Fruit fly (Drosophila melanogaster): ENCODE data around the gene Dim1.

Gene Dim1

DNA sequence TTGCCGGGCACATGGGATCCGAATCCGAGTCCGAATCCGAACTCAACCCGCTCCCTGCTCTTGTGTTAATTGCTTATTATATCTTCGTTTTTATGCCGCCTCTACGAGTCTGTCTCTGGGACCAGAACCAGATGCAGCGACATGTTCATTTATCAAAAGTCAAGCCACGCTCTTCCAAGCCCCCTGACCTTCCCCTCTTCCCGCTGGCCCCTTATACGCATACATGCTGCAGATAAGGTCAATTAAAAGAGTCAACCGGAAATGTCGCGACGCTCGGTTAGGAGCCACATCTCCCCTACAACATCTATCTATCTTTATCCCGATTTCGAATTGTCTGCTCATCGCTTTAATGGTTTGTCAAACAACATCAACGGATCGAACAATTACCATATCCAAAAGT, 25.3 kb upstream of the Dim1 start:
- TF ChIP-seq Hr78 (GFP tag; optimal IDR thresholded peaks at IDR 0.05) (peak in 1 of 2 experiments; percentile 69), Abd-B (GFP tag; optimal IDR thresholded peaks at IDR 0.05) (no peak), aop (GFP tag; IDR thresholded peaks at IDR 0.05) (0 out of 2 replicates have a peak, but pooled peaks have one; percentile 45), crol (GFP tag; IDR thresholded peaks at IDR 0.05) (peak; percentile 79)

DNA sequence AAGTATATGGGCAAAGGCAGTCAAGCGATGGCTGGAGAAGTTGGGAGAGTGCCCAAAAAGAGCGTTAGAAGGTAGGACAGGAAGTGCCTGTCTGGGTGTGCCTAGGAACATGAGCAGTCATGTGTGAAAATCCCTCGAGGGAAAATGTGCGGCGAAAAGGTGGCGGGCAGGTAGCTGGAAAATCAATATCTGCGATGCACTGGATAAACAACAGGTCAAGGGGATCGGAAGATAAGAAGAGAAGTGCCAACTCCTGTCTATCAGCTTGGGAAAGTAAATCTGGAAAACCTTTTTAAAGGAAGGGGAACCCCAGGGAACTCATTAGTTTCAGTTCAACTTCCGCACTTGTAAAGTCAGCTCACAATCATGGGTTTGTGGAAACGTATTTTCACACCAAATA, 24.7 kb upstream of the Dim1 start:
- TF ChIP-seq CG32532 (GFP tag; IDR thresholded peaks at IDR 0.05) (no peak), tll (GFP tag; optimal IDR thresholded peaks at IDR 0.05) (peak in 1 of 2 experiments; percentile 87), eve (GFP tag; optimal IDR thresholded peaks at IDR 0.05) (peak in 1 of 2 experiments; percentile 47), kni (GFP tag; optimal IDR thresholded peaks at IDR 0.05) (peak; percentile 12), onecut (GFP tag; IDR thresholded peaks at IDR 0.05) (peak; percentile 39; the same call in 1 of the 2 replicates), pita (GFP tag; optimal IDR thresholded peaks at IDR 0.05) (no peak), chm (GFP tag; IDR thresholded peaks at IDR 0.05) (0 out of 2 replicates have a peak, but pooled peaks have one; percentile 9), salm (tag; optimal IDR thresholded peaks at IDR 0.05) (no peak), sens (GFP tag) (peak; percentile 69), CG15479 (GFP tag; optimal IDR thresholded peaks at IDR 0.05) (peak; percentile 46), CG15696 (tag; optimal IDR thresholded peaks at IDR 0.05) (peak; percentile 46), aop (GFP tag; IDR thresholded peaks at IDR 0.05) (peak; percentile 21; the same call in 1 of the 2 replicates), zen (tag; optimal IDR thresholded peaks at IDR 0.05) (peak; percentile 68), grn (GFP tag; optimal IDR thresholded peaks at IDR 0.05) (peak; percentile 9)

DNA sequence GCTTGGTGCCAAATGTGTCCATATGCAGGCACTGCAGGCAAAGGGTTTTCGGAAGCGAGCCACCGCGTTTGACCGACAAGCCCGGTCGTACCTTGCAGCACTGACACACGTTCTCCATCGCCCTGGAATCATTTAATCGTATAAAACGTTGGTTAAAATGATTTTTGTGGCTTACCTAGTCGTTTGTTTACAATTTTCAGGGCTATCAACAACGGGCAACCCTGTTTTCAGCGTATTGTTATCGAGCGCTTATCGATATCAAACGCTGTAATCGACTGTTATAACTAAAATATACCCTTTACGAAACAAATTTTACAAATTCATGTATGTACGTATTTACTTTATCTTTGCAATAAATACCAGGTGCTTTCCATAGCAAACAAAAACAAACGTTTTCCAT, 20.5 kb upstream of the Dim1 start, which contains the start of gene CG17612:
TSS of gene CG17612 (minus strand) at position 214 of the 400 bp plus-strand sequence.
- no peak for TF ChIP-seq eyg (GFP tag; optimal IDR thresholded peaks at IDR 0.05)
- peak; percentile 47 for TF ChIP-seq BEAF-32 (GFP tag; optimal IDR thresholded peaks at IDR 0.05)
- no peak for TF ChIP-seq sqz (GFP tag; optimal IDR thresholded peaks at IDR 0.05)
- TF ChIP-seq bsh (GFP tag; optimal IDR thresholded peaks at IDR 0.05), result no peak
- TF ChIP-seq CG3281 (GFP tag; optimal IDR thresholded peaks at IDR 0.05), result peak; percentile 61
- TF ChIP-seq CG17186 (GFP tag; optimal IDR thresholded peaks at IDR 0.05), result peak; percentile 88
- peak; percentile 7 for TF ChIP-seq nmo (GFP tag; optimal IDR thresholded peaks at IDR 0.05)
- TF ChIP-seq Xbp1 (GFP tag; optimal IDR thresholded peaks at IDR 0.05), result no peak
- peak; percentile 65; the same call in 1 of the 2 replicates for TF ChIP-seq nerfin-2 (GFP tag; IDR thresholded peaks at IDR 0.05; ENCODE audit: partially characterized antibody)
- TF ChIP-seq luna (GFP tag; optimal IDR thresholded peaks at IDR 0.05), result no peak
- TF ChIP-seq CG15479 (GFP tag; optimal IDR thresholded peaks at IDR 0.05), result no peak
- TF ChIP-seq CG2116 (GFP tag; optimal IDR thresholded peaks at IDR 0.05), result peak; percentile 92
- no peak for TF ChIP-seq CG12299 (tag; optimal IDR thresholded peaks at IDR 0.05)
- TF ChIP-seq CG31441 (GFP tag; IDR thresholded peaks at IDR 0.05), result no peak
- no peak for TF ChIP-seq Sry-β (GFP tag; optimal IDR thresholded peaks at IDR 0.05)
- peak; percentile 79; the same call in 2 of the 3 replicates for TF ChIP-seq Opbp (GFP tag; IDR thresholded peaks at IDR 0.05; ENCODE audit: partially characterized antibody)
- peak; percentile 67 for TF ChIP-seq Scr (GFP tag; IDR thresholded peaks at IDR 0.05; ENCODE audit: partially characterized antibody)
- TF ChIP-seq BtbVII (GFP tag; optimal IDR thresholded peaks at IDR 0.05), result no peak
- peak; percentile 75 for TF ChIP-seq Bgb (GFP tag; IDR thresholded peaks at IDR 0.05; ENCODE audit: partially characterized antibody)
- no peak for TF ChIP-seq gt (GFP tag; IDR thresholded peaks at IDR 0.05)
- peak; percentile 89 for TF ChIP-seq HLH4C (GFP tag; IDR thresholded peaks at IDR 0.05; ENCODE audit: partially characterized antibody)
- peak; percentile 97 for TF ChIP-seq Myb (GFP tag; optimal IDR thresholded peaks at IDR 0.05)
- TF ChIP-seq CG13287 (GFP tag; IDR thresholded peaks at IDR 0.05; ENCODE audit: partially characterized antibody), result peak; percentile 84
- no peak for TF ChIP-seq CG43689 (GFP tag; IDR thresholded peaks at IDR 0.05)
- TF ChIP-seq CG1603 (tag; optimal IDR thresholded peaks at IDR 0.05), result peak; percentile 15
- peak; percentile 85 for TF ChIP-seq Dref (GFP tag; IDR thresholded peaks at IDR 0.05)
- peak; percentile 62 for TF ChIP-seq unc-4 (GFP tag; IDR thresholded peaks at IDR 0.05; ENCODE audit: partially characterized antibody)
- TF ChIP-seq Sin3A (optimal IDR thresholded peaks at IDR 0.05), result peak; percentile 4
- TF ChIP-seq bbx (GFP tag; IDR thresholded peaks at IDR 0.05; ENCODE audit: partially characterized antibody), result peak; percentile 76
- no peak for TF ChIP-seq Eip74EF (GFP tag; optimal IDR thresholded peaks at IDR 0.05)

Measured in whole organism, embryonic.